ENCODE assay signal across 4 worm cellular contexts in the genomic region with DNA sequence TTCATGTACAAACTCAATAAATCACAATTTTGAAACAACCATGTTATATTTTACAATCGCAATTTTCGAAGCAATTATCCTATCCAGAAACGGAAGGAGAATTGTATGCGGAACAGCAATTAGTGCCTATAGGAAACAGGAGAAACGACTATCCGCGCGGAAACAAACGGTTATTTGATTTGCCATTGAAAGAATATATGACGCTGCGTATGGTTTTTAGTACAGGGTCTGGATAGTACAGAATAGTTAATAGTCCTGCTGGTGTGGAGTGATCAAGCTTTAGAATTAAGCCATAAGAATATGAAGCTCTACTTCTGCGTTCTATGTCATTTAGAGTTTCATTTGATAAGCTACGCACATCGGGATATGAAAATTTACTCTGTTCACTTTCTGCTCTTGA.
TF ChIP-seq lines count a peak whose summit lies in the region.

No protein-coding gene starts in this region.

TF ChIP-seq in whole organism, L1 larva, 84 proteins besides CTCF, POLR2A, EP300 and RAD21:
- TF ChIP-seq blmp-1 (tag; optimal IDR thresholded peaks at IDR 0.05; lab: Kevin White, UChicago), result peak; percentile 3
- TF ChIP-seq efl-3 (GFP tag; optimal IDR thresholded peaks at IDR 0.05; lab: Kevin White, UChicago), result no peak

TF ChIP-seq in whole organism, early embryonic, 17 proteins besides CTCF, POLR2A, EP300 and RAD21:
- 0 out of 2 replicates have a peak, but pooled peaks have one; percentile 13 for TF ChIP-seq tbx-37 (GFP tag; conservative IDR thresholded peaks at IDR 0.05; lab: Robert Waterston, UW)
- TF ChIP-seq tra-4 (tag; optimal IDR thresholded peaks at IDR 0.05; lab: Kevin White, UChicago), result no peak
- TF ChIP-seq pes-1 (GFP tag; IDR thresholded peaks at IDR 0.05; lab: Robert Waterston, UW), result no peak
- peak; percentile 57 for TF ChIP-seq ama-1 (optimal IDR thresholded peaks at IDR 0.05; lab: Kevin White, UChicago)

TF ChIP-seq in whole organism, late embryonic, 69 proteins besides CTCF, POLR2A, EP300 and RAD21:
- TF ChIP-seq ama-1 (optimal IDR thresholded peaks at IDR 0.05; lab: Kevin White, UChicago) (peak; percentile 93), odd-2 (tag; optimal IDR thresholded peaks at IDR 0.05; lab: Kevin White, UChicago) (no peak), rnt-1 (tag; optimal IDR thresholded peaks at IDR 0.05; lab: Kevin White, UChicago) (peak; percentile 12), ceh-31 (tag; optimal IDR thresholded peaks at IDR 0.05; lab: Kevin White, UChicago) (peak; percentile 12), fax-1 (tag; optimal IDR thresholded peaks at IDR 0.05; lab: Kevin White, UChicago) (no peak), pros-1 (tag; optimal IDR thresholded peaks at IDR 0.05; lab: Kevin White, UChicago) (peak; percentile 42)

TF ChIP-seq in whole organism, mixed stage, embryonic, 35 proteins besides CTCF, POLR2A, EP300 and RAD21:
- peak; percentile 27 for TF ChIP-seq lsy-2 (tag; optimal IDR thresholded peaks at IDR 0.05; lab: Kevin White, UChicago)
- peak; percentile 28 for TF ChIP-seq ces-1 (GFP tag; optimal IDR thresholded peaks at IDR 0.05; lab: Kevin White, UChicago)
- no peak for TF ChIP-seq M03D4.4 (tag; optimal IDR thresholded peaks at IDR 0.05; lab: Kevin White, UChicago)
- no peak for TF ChIP-seq unc-62 (GFP tag; optimal IDR thresholded peaks at IDR 0.05; lab: Kevin White, UChicago)
- TF ChIP-seq hlh-1 (tag; optimal IDR thresholded peaks at IDR 0.05; lab: Kevin White, UChicago), result no peak
- TF ChIP-seq blmp-1 (tag; optimal IDR thresholded peaks at IDR 0.05; lab: Kevin White, UChicago), result no peak
- no peak for TF ChIP-seq ceh-39 (tag; optimal IDR thresholded peaks at IDR 0.05; lab: Kevin White, UChicago)
- no peak for TF ChIP-seq sptf-1 (tag; optimal IDR thresholded peaks at IDR 0.05; lab: Kevin White, UChicago)
- no peak for TF ChIP-seq nhr-76 (tag; optimal IDR thresholded peaks at IDR 0.05; lab: Kevin White, UChicago)
- TF ChIP-seq zip-8 (tag; optimal IDR thresholded peaks at IDR 0.05; lab: Kevin White, UChicago), result no peak
- no peak for TF ChIP-seq snpc-4 (tag; optimal IDR thresholded peaks at IDR 0.05; lab: Kevin White, UChicago)
- no peak for TF ChIP-seq flh-1 (GFP tag; optimal IDR thresholded peaks at IDR 0.05; lab: Kevin White, UChicago)
- no peak for TF ChIP-seq ztf-11 (tag; optimal IDR thresholded peaks at IDR 0.05; lab: Kevin White, UChicago)
- no peak for TF ChIP-seq tbx-8 (GFP tag; optimal IDR thresholded peaks at IDR 0.05; lab: Kevin White, UChicago)
- TF ChIP-seq ceh-43 (GFP tag; optimal IDR thresholded peaks at IDR 0.05; lab: Kevin White, UChicago), result peak; percentile 70
- TF ChIP-seq unc-120 (tag; optimal IDR thresholded peaks at IDR 0.05; lab: Kevin White, UChicago; ENCODE audit: poor library complexity, severe bottlenecking), result no peak
- TF ChIP-seq lin-13 (tag; optimal IDR thresholded peaks at IDR 0.05; lab: Kevin White, UChicago), result no peak
- TF ChIP-seq nhr-12 (tag; optimal IDR thresholded peaks at IDR 0.05; lab: Kevin White, UChicago), result no peak
TF ChIP-seq in whole organism, mixed stage, embryonic: peak in this region for 3.

Comparison
In these comparisons a context has a peak if more than half of its experiments do, and no peak if none do; other contexts are left out.
1. Of the 10 proteins assayed by ChIP-seq in both whole organism, L1 larva and whole organism, late embryonic: peak only in whole organism, L1 larva: none; only in whole organism, late embryonic: ama-1 and rnt-1; in both: none; in neither: 8.